Worm (Caenorhabditis elegans): ENCODE measurements around the gene K08H2.3.
A peak's percentile ranks its signal among the peaks of the same experiment; 100 is the strongest.

The K08H2.3 gene

ce11 chrX:13264550-13264949 is 27.3 kb downstream of the K08H2.3 start:
- TF ChIP-seq elt-3 (tag; optimal IDR thresholded peaks at IDR 0.05) (no peak), unc-62 (GFP tag; optimal IDR thresholded peaks at IDR 0.05) (peak; percentile 2), mdl-1 (tag; optimal IDR thresholded peaks at IDR 0.05) (no peak), nhr-23 (tag; optimal IDR thresholded peaks at IDR 0.05) (peak; percentile 19), ceh-82 (tag; optimal IDR thresholded peaks at IDR 0.05) (peak; percentile 34), nhr-237 (tag; optimal IDR thresholded peaks at IDR 0.05) (no peak), egl-27 (tag; optimal IDR thresholded peaks at IDR 0.05) (no peak), daf-12 (tag; optimal IDR thresholded peaks at IDR 0.05) (no peak), unc-39 (tag; optimal IDR thresholded peaks at IDR 0.05) (no peak), pqm-1 (tag; optimal IDR thresholded peaks at IDR 0.05) (no peak), ztf-11 (tag; optimal IDR thresholded peaks at IDR 0.05) (no peak), ceh-9 (tag; optimal IDR thresholded peaks at IDR 0.05) (no peak), nhr-25 (tag; optimal IDR thresholded peaks at IDR 0.05) (no peak), nhr-67 (tag; optimal IDR thresholded peaks at IDR 0.05) (no peak), nhr-12 (tag; optimal IDR thresholded peaks at IDR 0.05) (no peak), nhr-77 (tag; optimal IDR thresholded peaks at IDR 0.05) (no peak), ceh-28 (tag; optimal IDR thresholded peaks at IDR 0.05) (no peak), sea-2 (GFP tag; optimal IDR thresholded peaks at IDR 0.05) (no peak), aly-2 (tag; optimal IDR thresholded peaks at IDR 0.05) (no peak), tbx-2 (tag; optimal IDR thresholded peaks at IDR 0.05) (peak; percentile 52), pha-4 (tag; optimal IDR thresholded peaks at IDR 0.05) (peak; percentile 57), nhr-76 (tag; optimal IDR thresholded peaks at IDR 0.05) (no peak), jun-1 (tag; optimal IDR thresholded peaks at IDR 0.05) (peak; percentile 55), snpc-4 (tag; optimal IDR thresholded peaks at IDR 0.05) (no peak), R02D3.7 (tag; optimal IDR thresholded peaks at IDR 0.05) (no peak), ZK546.5 (tag; optimal IDR thresholded peaks at IDR 0.05) (no peak), elt-2 (tag; optimal IDR thresholded peaks at IDR 0.05) (peak; percentile 49), fkh-2 (tag; optimal IDR thresholded peaks at IDR 0.05) (no peak), hmg-11 (tag; optimal IDR thresholded peaks at IDR 0.05) (peak; percentile 84), mml-1 (tag; optimal IDR thresholded peaks at IDR 0.05) (no peak), ceh-16 (tag; optimal IDR thresholded peaks at IDR 0.05) (no peak), eor-1 (tag; optimal IDR thresholded peaks at IDR 0.05) (no peak), nfya-1 (tag; optimal IDR thresholded peaks at IDR 0.05; ENCODE audit: insufficient read depth) (no peak), skn-1 (tag; optimal IDR thresholded peaks at IDR 0.05) (peak; percentile 17), nhr-11 (tag; optimal IDR thresholded peaks at IDR 0.05) (no peak), fos-1 (tag; optimal IDR thresholded peaks at IDR 0.05) (no peak), zag-1 (tag; optimal IDR thresholded peaks at IDR 0.05) (no peak), lin-15B (tag; optimal IDR thresholded peaks at IDR 0.05) (no peak), ztf-4 (tag; optimal IDR thresholded peaks at IDR 0.05) (no peak), lsy-12 (tag; optimal IDR thresholded peaks at IDR 0.05) (peak; percentile 55), ama-1 (optimal IDR thresholded peaks at IDR 0.05) (no peak), fkh-10 (GFP tag; optimal IDR thresholded peaks at IDR 0.05) (peak; percentile 23), nhr-28 (tag; optimal IDR thresholded peaks at IDR 0.05) (no peak), nhr-43 (tag; optimal IDR thresholded peaks at IDR 0.05; ENCODE audit: poor library complexity, severe bottlenecking) (peak; percentile 48), lin-39 (tag; optimal IDR thresholded peaks at IDR 0.05) (peak; percentile 36), egl-5 (tag; optimal IDR thresholded peaks at IDR 0.05) (no peak), elt-1 (tag; optimal IDR thresholded peaks at IDR 0.05) (no peak)

- peak; percentile 26 for TF ChIP-seq nhr-23 (tag; optimal IDR thresholded peaks at IDR 0.05)
- no peak for TF ChIP-seq unc-62 (GFP tag; optimal IDR thresholded peaks at IDR 0.05)
These were observed 30.0 kb downstream of the K08H2.3 start, which contains the start of gene cyp-14A1 for ce11 chrX:13267230-13267629. Gene cyp-14A1 (minus strand): TSS chrX:13267355.
